Worm (Caenorhabditis elegans) whole organism, late embryonic: ENCODE data around the gene C33C12.11.

Experiments used
- elt-2 ChIP-seq: sonication (generic microtip); optimal IDR thresholded peaks from 2 replicates; lab custom pipeline; 2016; ENCODE audit warnings: missing genetic modification reagents, missing genetic modification characterization, missing compliant biosample characterization
- hlh-15 ChIP-seq: sonication (generic microtip); optimal IDR thresholded peaks from 2 replicates; lab custom pipeline; 2016; ENCODE audit warnings: missing genetic modification characterization, missing compliant biosample characterization
- hlh-30 ChIP-seq: sonication (generic microtip); optimal IDR thresholded peaks from 2 replicates; lab custom pipeline; 2017; ENCODE audit warnings: antibody characterized with exemption, missing genetic modification characterization, missing compliant biosample characterization; ENCODE audit not compliant: insufficient read depth

ce11 chrII:2204077-2204476, 40.4 kb upstream of the C33C12.11 start, which contains the start of gene Y59C2A.2:
- TF ChIP-seq elt-2 (tag; lab: Kevin White, UChicago) = no peak
- TF ChIP-seq hlh-15 (tag; lab: Kevin White, UChicago) = no peak
- no peak for TF ChIP-seq hlh-30
